Fruit fly (Drosophila melanogaster) S2 (cell line): ENCODE data around the gene CG17343.

Experiments
- CG8478 ChIP-seq: fragments of >200 bp; optimal IDR thresholded peaks from 2 replicates; lab custom pipeline; 2018
- CTCF ChIP-seq, 2 experiments: fragments of >200 bp; optimal IDR thresholded peaks; 2 replicates each; lab custom pipeline; 2018

- no peak for TF ChIP-seq CG8478 (lab: Kevin White, UChicago)
- no peak for TF ChIP-seq CTCF (optimal IDR thresholded peaks at IDR 0.05; lab: Kevin White, UChicago)
Measured at dm6 chr2L:19111729-19112128, 47.0 kb downstream of the CG17343 start.
